Worm (Caenorhabditis elegans) whole organism, mixed stage, embryonic: Measurements from ENCODE around the gene F55H2.7.

ENCODE experiments used
- ceh-43 ChIP-seq: fragments of 200-800 bp; sonication (Bioruptor generic); optimal IDR thresholded peaks from 2 replicates; lab custom pipeline; 2018; ENCODE audit warnings: mild to moderate bottlenecking, missing genetic modification characterization, moderate library complexity, missing compliant biosample characterization
- elt-3 ChIP-seq: fragments of 150-350 bp; optimal IDR thresholded peaks from 2 replicates; lab custom pipeline; 2014; ENCODE audit warnings: missing biosample characterization, missing genetic modification characterization
- lin-13 ChIP-seq: fragments of 150-350 bp; optimal IDR thresholded peaks from 2 replicates; lab custom pipeline; 2014; ENCODE audit warnings: missing biosample characterization, missing genetic modification characterization
- sptf-1 ChIP-seq: sonication (generic microtip); optimal IDR thresholded peaks from 2 replicates; lab custom pipeline; 2017; ENCODE audit warnings: mild to moderate bottlenecking, missing genetic modification characterization, moderate library complexity, missing compliant biosample characterization
- unc-39 ChIP-seq: fragments of 150-350 bp; optimal IDR thresholded peaks from 2 replicates; lab custom pipeline; 2014; ENCODE audit warnings: missing biosample characterization, missing genetic modification characterization
- unc-62 ChIP-seq: fragments of 150-350 bp; optimal IDR thresholded peaks from 2 replicates; lab custom pipeline; 2014; ENCODE audit warnings: missing biosample characterization, missing genetic modification reagents, missing genetic modification characterization

ce11 chrIII:9511055-9511520, 5.0 kb downstream of the F55H2.7 start, which contains the start of gene F55H2.5:
- TF ChIP-seq unc-39 (tag; lab: Kevin White, UChicago), result no peak
- TF ChIP-seq unc-62 (GFP tag; lab: Kevin White, UChicago), result no peak
- no peak for TF ChIP-seq elt-3 (tag; lab: Kevin White, UChicago)
- no peak for TF ChIP-seq ceh-43 (GFP tag; lab: Kevin White, UChicago)
- TF ChIP-seq sptf-1, result no peak
- TF ChIP-seq lin-13 (tag; lab: Kevin White, UChicago), result no peak
